Fruit fly (Drosophila melanogaster) whole organism, embryonic: ENCODE data around the gene CG11131.

Source experiments
- Ada2b ChIP-seq: fragments of 200-800 bp; sonication (Bioruptor generic); IDR thresholded peaks from 2 replicates; pipeline ENCODE4 v1.3.6; 2022; ENCODE audit warnings: missing biosample characterization, missing genetic modification characterization
- BEAF-32 ChIP-seq: fragments of 200-800 bp; sonication (Bioruptor generic); optimal IDR thresholded peaks from 3 replicates; lab custom pipeline; 2017; ENCODE audit warnings: missing biosample characterization, missing genetic modification characterization, mild to moderate bottlenecking, moderate library complexity, missing genetic modification reagents
- CG10431 ChIP-seq: fragments of 200-800 bp; sonication (Bioruptor generic); optimal IDR thresholded peaks from 3 replicates; lab custom pipeline; 2018; ENCODE audit warnings: missing biosample characterization, mild to moderate bottlenecking, missing genetic modification characterization
- CG10654 ChIP-seq: fragments of 200-800 bp; sonication (Bioruptor generic); optimal IDR thresholded peaks from 2 replicates; lab custom pipeline; 2016; ENCODE audit warnings: missing biosample characterization, missing genetic modification characterization
- CG12299 ChIP-seq: fragments of 200-800 bp; sonication (Bioruptor generic); optimal IDR thresholded peaks from 2 replicates; lab custom pipeline; 2018; ENCODE audit warnings: missing biosample characterization, mild to moderate bottlenecking, missing genetic modification characterization
- CG1233 ChIP-seq: fragments of 200-800 bp; sonication (Bioruptor generic); optimal IDR thresholded peaks from 4 replicates; lab custom pipeline; 2018; ENCODE audit warnings: missing biosample characterization, mild to moderate bottlenecking, missing genetic modification characterization
- CG17612 ChIP-seq: fragments of 200-800 bp; sonication (Bioruptor generic); IDR thresholded peaks from 2 replicates; pipeline ENCODE4 v1.3.6; 2022; ENCODE audit warnings: missing biosample characterization, missing genetic modification characterization
- CG18476 ChIP-seq: fragments of 200-800 bp; sonication (Bioruptor generic); optimal IDR thresholded peaks from 2 replicates; lab custom pipeline; 2016; ENCODE audit warnings: missing biosample characterization, mild to moderate bottlenecking, missing genetic modification characterization
- CG18619 ChIP-seq: fragments of 200-800 bp; sonication (Bioruptor generic); optimal IDR thresholded peaks from 3 replicates; lab custom pipeline; 2017; ENCODE audit warnings: missing biosample characterization, mild to moderate bottlenecking, missing genetic modification characterization
- CG2199 ChIP-seq: fragments of 200-800 bp; sonication (Bioruptor generic); IDR thresholded peaks from 3 replicates; pipeline ENCODE4 v1.3.6; 2022; ENCODE audit warnings: missing biosample characterization, missing genetic modification characterization
- CG2875 ChIP-seq: fragments of 200-800 bp; sonication (Bioruptor generic); optimal IDR thresholded peaks from 2 replicates; lab custom pipeline; 2017; ENCODE audit warnings: missing biosample characterization, mild to moderate bottlenecking, missing genetic modification characterization, missing genetic modification reagents
- CG30020 ChIP-seq: fragments of 200-800 bp; optimal IDR thresholded peaks from 2 replicates; lab custom pipeline; 2019; ENCODE audit warnings: missing biosample characterization, mild to moderate bottlenecking, missing genetic modification characterization, moderate library complexity
- CG43689 ChIP-seq: fragments of 200-800 bp; sonication (Bioruptor generic); IDR thresholded peaks from 2 replicates; pipeline ENCODE4 v1.3.6; 2022; ENCODE audit warnings: missing biosample characterization, missing genetic modification characterization
- CG4424 ChIP-seq: fragments of 200-800 bp; sonication (Bioruptor generic); optimal IDR thresholded peaks from 3 replicates; lab custom pipeline; 2016; ENCODE audit warnings: missing biosample characterization, missing genetic modification characterization
- CG6175 ChIP-seq: fragments of 200-800 bp; sonication (Bioruptor generic); IDR thresholded peaks from 3 replicates; pipeline ENCODE4 v1.3.6; 2022; ENCODE audit warnings: missing biosample characterization, missing genetic modification characterization
- CG6689 ChIP-seq: fragments of 200-800 bp; sonication (Bioruptor generic); IDR thresholded peaks from 2 replicates; pipeline ENCODE4 v1.3.6; 2022; ENCODE audit warnings: missing biosample characterization, missing genetic modification characterization
- CG7745 ChIP-seq: fragments of 200-800 bp; sonication (Bioruptor generic); optimal IDR thresholded peaks from 2 replicates; lab custom pipeline; 2018; ENCODE audit warnings: missing biosample characterization, mild to moderate bottlenecking, missing genetic modification characterization, moderate library complexity
- CG9797 ChIP-seq: fragments of 200-800 bp; sonication (Bioruptor generic); optimal IDR thresholded peaks from 3 replicates; lab custom pipeline; 2018; ENCODE audit warnings: missing biosample characterization, mild to moderate bottlenecking, missing genetic modification characterization
- Dfd ChIP-seq, 2 experiments: fragments of >200 bp; optimal IDR thresholded peaks; 2 replicates each; lab custom pipeline; 2017; ENCODE audit warnings: missing biosample characterization in 2 of 2, missing genetic modification characterization in 2 of 2
- HLH3B ChIP-seq: fragments of 200-800 bp; sonication (Bioruptor generic); IDR thresholded peaks from 2 replicates; pipeline ENCODE4 v1.3.6; 2022; ENCODE audit warnings: missing biosample characterization, missing genetic modification characterization
- HmgZ ChIP-seq: fragments of 200-800 bp; sonication (Bioruptor generic); optimal IDR thresholded peaks from 2 replicates; lab custom pipeline; 2018; ENCODE audit warnings: missing biosample characterization, mild to moderate bottlenecking, missing genetic modification characterization
- Hr51 ChIP-seq, 2 experiments: fragments of 200-800 bp; sonication (Bioruptor generic); optimal IDR thresholded peaks; 2 replicates in 1 of 2; 3 replicates in 1 of 2; lab custom pipeline; 2016 to 2018; ENCODE audit warnings: missing biosample characterization in 2 of 2, missing genetic modification characterization in 2 of 2, mild to moderate bottlenecking in 1 of 2, moderate library complexity in 1 of 2
- Mes4 ChIP-seq: fragments of 200-800 bp; sonication (Bioruptor generic); optimal IDR thresholded peaks from 2 replicates; lab custom pipeline; 2016; ENCODE audit warnings: missing biosample characterization, missing genetic modification characterization
- Side ChIP-seq: fragments of 200-800 bp; sonication (Bioruptor generic); optimal IDR thresholded peaks from 2 replicates; lab custom pipeline; 2016; ENCODE audit warnings: missing biosample characterization, missing genetic modification characterization
- Six4 ChIP-seq: fragments of 200-800 bp; sonication (Bioruptor generic); optimal IDR thresholded peaks from 2 replicates; lab custom pipeline; 2016; ENCODE audit warnings: missing biosample characterization, missing genetic modification characterization
- amos ChIP-seq: fragments of 200-800 bp; sonication (Bioruptor generic); IDR thresholded peaks from 2 replicates; pipeline ENCODE4 v1.3.6; 2022; ENCODE audit warnings: missing biosample characterization, missing genetic modification characterization; ENCODE audit not compliant: partially characterized antibody
- caup ChIP-seq: fragments of 200-800 bp; sonication (Bioruptor generic); optimal IDR thresholded peaks from 3 replicates; lab custom pipeline; 2017; ENCODE audit warnings: missing biosample characterization, mild to moderate bottlenecking, missing genetic modification characterization, moderate library complexity; ENCODE audit not compliant: severe bottlenecking
- cg ChIP-seq: fragments of 200-800 bp; sonication (Bioruptor generic); optimal IDR thresholded peaks from 3 replicates; lab custom pipeline; 2019; ENCODE audit warnings: missing biosample characterization, mild to moderate bottlenecking, missing genetic modification characterization, moderate library complexity
- chm ChIP-seq: fragments of 200-800 bp; sonication (Bioruptor generic); IDR thresholded peaks from 2 replicates; pipeline ENCODE4 v1.3.6; 2022; ENCODE audit warnings: missing biosample characterization, missing genetic modification characterization
- crol ChIP-seq: fragments of 200-800 bp; sonication (Bioruptor generic); IDR thresholded peaks from 2 replicates; pipeline ENCODE4 v1.3.6; 2022; ENCODE audit warnings: missing biosample characterization, missing genetic modification characterization
- ewg ChIP-seq: fragments of 200-800 bp; sonication (Bioruptor generic); optimal IDR thresholded peaks from 3 replicates; lab custom pipeline; 2017; ENCODE audit warnings: mild to moderate bottlenecking, missing biosample characterization, missing genetic modification reagents, missing genetic modification characterization
- ind ChIP-seq: fragments of 200-800 bp; sonication (Bioruptor generic); optimal IDR thresholded peaks from 3 replicates; lab custom pipeline; 2016; ENCODE audit warnings: missing biosample characterization, missing genetic modification characterization
- lola ChIP-seq, 3 experiments: fragments of >200 bp in 2 of 3; fragments of 200-800 bp in 1 of 3; sonication (Bioruptor generic) in 1 of 3; optimal IDR thresholded peaks; 2 replicates each; lab custom pipeline; 2017 to 2019; ENCODE audit warnings: missing biosample characterization in 3 of 3, missing genetic modification characterization in 3 of 3, mild to moderate bottlenecking in 1 of 3, moderate library complexity in 1 of 3
- luna ChIP-seq: fragments of 200-800 bp; sonication (Bioruptor generic); optimal IDR thresholded peaks from 2 replicates; lab custom pipeline; 2016; ENCODE audit warnings: missing biosample characterization, missing genetic modification characterization
- nmo ChIP-seq: fragments of 200-800 bp; sonication (Bioruptor generic); optimal IDR thresholded peaks from 2 replicates; lab custom pipeline; 2018; ENCODE audit warnings: missing biosample characterization, mild to moderate bottlenecking, missing genetic modification characterization, moderate library complexity
- nom ChIP-seq: fragments of 200-800 bp; sonication (Bioruptor generic); optimal IDR thresholded peaks from 2 replicates; lab custom pipeline; 2017; ENCODE audit warnings: missing biosample characterization, missing genetic modification characterization, mild to moderate bottlenecking, moderate library complexity, missing genetic modification reagents
- onecut ChIP-seq: fragments of 200-800 bp; sonication (Bioruptor generic); IDR thresholded peaks from 2 replicates; pipeline ENCODE4 v1.3.6; 2022; ENCODE audit warnings: missing biosample characterization, missing genetic modification characterization
- pnt ChIP-seq: fragments of 200-800 bp; sonication (Bioruptor generic); optimal IDR thresholded peaks from 3 replicates; lab custom pipeline; 2016; ENCODE audit warnings: missing biosample characterization, missing genetic modification characterization
- ranshi ChIP-seq: fragments of 200-800 bp; sonication (Bioruptor generic); IDR thresholded peaks from 2 replicates; pipeline ENCODE4 v1.3.6; 2022; ENCODE audit warnings: missing biosample characterization, missing genetic modification characterization
- seq ChIP-seq: fragments of 200-800 bp; sonication (Bioruptor generic); IDR thresholded peaks from 2 replicates; pipeline ENCODE4 v1.3.6; 2022; ENCODE audit warnings: missing biosample characterization, missing genetic modification characterization
- shn ChIP-seq: fragments of 200-800 bp; sonication (Bioruptor generic); optimal IDR thresholded peaks from 3 replicates; lab custom pipeline; 2016; ENCODE audit warnings: missing biosample characterization, missing genetic modification characterization
- sisA ChIP-seq: fragments of 200-800 bp; sonication (Bioruptor generic); IDR thresholded peaks from 2 replicates; pipeline ENCODE4 v1.3.6; 2022; ENCODE audit warnings: missing biosample characterization, missing genetic modification characterization
- slbo ChIP-seq: fragments of 200-800 bp; sonication (Bioruptor generic); IDR thresholded peaks from 2 replicates; pipeline ENCODE4 v1.3.6; 2022; ENCODE audit warnings: missing biosample characterization, missing genetic modification characterization
- ssp ChIP-seq: fragments of 200-800 bp; sonication (Bioruptor generic); IDR thresholded peaks from 2 replicates; pipeline ENCODE4 v1.3.6; 2022; ENCODE audit warnings: missing biosample characterization, missing genetic modification characterization
- stwl ChIP-seq: fragments of 200-800 bp; sonication (Bioruptor generic); optimal IDR thresholded peaks from 3 replicates; lab custom pipeline; 2018; ENCODE audit warnings: missing biosample characterization, mild to moderate bottlenecking, missing genetic modification characterization, moderate library complexity
- tap ChIP-seq: fragments of 200-800 bp; optimal IDR thresholded peaks from 3 replicates; lab custom pipeline; 2019; ENCODE audit warnings: missing biosample characterization, mild to moderate bottlenecking, missing genetic modification characterization, moderate library complexity
- tup ChIP-seq: fragments of 200-800 bp; sonication (Bioruptor generic); optimal IDR thresholded peaks from 2 replicates; lab custom pipeline; 2016; ENCODE audit warnings: missing biosample characterization, mild to moderate bottlenecking, missing genetic modification characterization, moderate library complexity
- vfl ChIP-seq: fragments of 200-800 bp; sonication (Bioruptor generic); optimal IDR thresholded peaks from 2 replicates; lab custom pipeline; 2016; ENCODE audit warnings: missing biosample characterization, missing genetic modification characterization
- vvl ChIP-seq: fragments of 200-800 bp; sonication (Bioruptor generic); IDR thresholded peaks from 2 replicates; pipeline ENCODE4 v1.3.6; 2022; ENCODE audit warnings: missing biosample characterization, missing genetic modification characterization
- zfh2 ChIP-seq: fragments of 200-800 bp; sonication (Bioruptor generic); optimal IDR thresholded peaks from 2 replicates; lab custom pipeline; 2016; ENCODE audit warnings: missing biosample characterization, missing genetic modification characterization

CG11131 gene

dm6 chr3L:22945264-22945941 lies 46.9 kb downstream of the CG11131 start, which contains the start of gene Mes2 (continued):
- TF ChIP-seq CG2199, result peak; percentile 92
- no peak for TF ChIP-seq CG6175 (GFP tag; lab: Robert Waterston, UW)
- TF ChIP-seq cg (GFP tag; lab: Kevin White, UChicago), result peak; percentile 81
- TF ChIP-seq ind (GFP tag; lab: Kevin White, UChicago), result no peak
- peak; percentile 1 for TF ChIP-seq nom (GFP tag; lab: Kevin White, UChicago)
- TF ChIP-seq Dfd (GFP tag; optimal IDR thresholded peaks at IDR 0.05; lab: Kevin White, UChicago), result no peak
- no peak for TF ChIP-seq HLH3B (GFP tag; lab: Robert Waterston, UW)
- TF ChIP-seq Ada2b (GFP tag; lab: Robert Waterston, UW), result no peak
- TF ChIP-seq Six4 (GFP tag; lab: Kevin White, UChicago), result no peak
- no peak for TF ChIP-seq sisA (GFP tag; lab: Robert Waterston, UW)
- no peak for TF ChIP-seq CG6689 (GFP tag; lab: Robert Waterston, UW)
- no peak for TF ChIP-seq pnt (GFP tag; lab: Kevin White, UChicago)
- TF ChIP-seq zfh2 (GFP tag; lab: Kevin White, UChicago), result no peak
- TF ChIP-seq CG18476 (GFP tag; lab: Kevin White, UChicago), result no peak
- TF ChIP-seq amos (GFP tag; lab: Robert Waterston, UW), result no peak
- TF ChIP-seq CG43689 (GFP tag; lab: Robert Waterston, UW), result no peak
- no peak for TF ChIP-seq stwl (tag; lab: Kevin White, UChicago)
- TF ChIP-seq CG9797 (GFP tag; lab: Kevin White, UChicago), result no peak
- TF ChIP-seq ssp (GFP tag; lab: Robert Waterston, UW), result no peak
- no peak for TF ChIP-seq seq (GFP tag; lab: Robert Waterston, UW)
- TF ChIP-seq chm (GFP tag; lab: Robert Waterston, UW), result peak; percentile 48; the same call in 1 of the 2 replicates
- peak; percentile 24; the same call in 1 of the 2 replicates for TF ChIP-seq vvl (GFP tag; lab: Robert Waterston, UW)
- no peak for TF ChIP-seq Hr51 (GFP tag; optimal IDR thresholded peaks at IDR 0.05; lab: Kevin White, UChicago)
- no peak for TF ChIP-seq CG30020 (tag; lab: Kevin White, UChicago)
- no peak for TF ChIP-seq CG12299 (tag; lab: Kevin White, UChicago)
- TF ChIP-seq tap (tag; lab: Kevin White, UChicago), result no peak
- TF ChIP-seq ewg (GFP tag; lab: Kevin White, UChicago), result peak; percentile 49
- TF ChIP-seq CG7745 (tag; lab: Kevin White, UChicago), result no peak
- TF ChIP-seq BEAF-32 (GFP tag; lab: Kevin White, UChicago), result no peak
- no peak for TF ChIP-seq vfl (GFP tag; lab: Kevin White, UChicago)
- no peak for TF ChIP-seq CG10654
- no peak for TF ChIP-seq CG18619
- TF ChIP-seq CG4424, result no peak
- no peak for TF ChIP-seq CG2875
- TF ChIP-seq caup (GFP tag; lab: Kevin White, UChicago), result no peak
- no peak for TF ChIP-seq lola (GFP tag; optimal IDR thresholded peaks at IDR 0.05; lab: Kevin White, UChicago)
- no peak for TF ChIP-seq tup
- TF ChIP-seq crol (GFP tag; lab: Robert Waterston, UW), result no peak
- no peak for TF ChIP-seq shn (GFP tag; lab: Kevin White, UChicago)
- TF ChIP-seq ranshi (GFP tag; lab: Robert Waterston, UW), result no peak
- TF ChIP-seq slbo (GFP tag; lab: Robert Waterston, UW), result no peak
- TF ChIP-seq nmo (GFP tag; lab: Kevin White, UChicago), result no peak
- TF ChIP-seq CG1233 (GFP tag; lab: Kevin White, UChicago), result no peak
- no peak for TF ChIP-seq Side
- TF ChIP-seq HmgZ (tag; lab: Kevin White, UChicago), result no peak
- no peak for TF ChIP-seq onecut (GFP tag; lab: Robert Waterston, UW)
- no peak for TF ChIP-seq luna
- TF ChIP-seq CG10431 (GFP tag; lab: Kevin White, UChicago), result peak; percentile 30
- TF ChIP-seq Mes4 (GFP tag; lab: Kevin White, UChicago), result no peak
- TF ChIP-seq CG17612 (GFP tag; lab: Robert Waterston, UW), result no peak
